Worm (Caenorhabditis elegans) whole organism, L1 larva: ENCODE data around the gene parn-2.

Experiments used
- C04F5.9 ChIP-seq: sonication (generic microtip); optimal IDR thresholded peaks from 2 replicates; lab custom pipeline; 2016; ENCODE audit warnings: missing genetic modification characterization, missing compliant biosample characterization
- C16A3.4 ChIP-seq: fragments of 150-350 bp; optimal IDR thresholded peaks from 2 replicates; lab custom pipeline; 2014; ENCODE audit warnings: missing biosample characterization, missing genetic modification characterization
- F16B12.6 ChIP-seq: fragments of 150-350 bp; optimal IDR thresholded peaks from 2 replicates; lab custom pipeline; 2014; ENCODE audit warnings: missing biosample characterization, missing genetic modification characterization
- alr-1 ChIP-seq: fragments of 200-800 bp; sonication (Bioruptor generic); optimal IDR thresholded peaks from 2 replicates; lab custom pipeline; 2018; ENCODE audit warnings: borderline replicate concordance, mild to moderate bottlenecking, missing genetic modification characterization, missing compliant biosample characterization
- aly-2 ChIP-seq: fragments of 150-350 bp; optimal IDR thresholded peaks from 2 replicates; lab custom pipeline; 2014; ENCODE audit warnings: missing biosample characterization, missing genetic modification characterization
- ama-1 ChIP-seq: fragments of 150-350 bp; optimal IDR thresholded peaks from 2 replicates; lab custom pipeline; 2014
- ceh-63 ChIP-seq: fragments of 200-800 bp; sonication (Bioruptor generic); optimal IDR thresholded peaks from 2 replicates; lab custom pipeline; 2018; ENCODE audit warnings: mild to moderate bottlenecking, missing genetic modification characterization, missing compliant biosample characterization
- ceh-88 ChIP-seq: fragments of 200-800 bp; sonication (Bioruptor generic); IDR thresholded peaks from 2 replicates; pipeline ENCODE4 v1.3.6; 2022; ENCODE audit warnings: missing genetic modification characterization, missing compliant biosample characterization
- dpl-1 ChIP-seq, 3 experiments: fragments of 150-350 bp in 2 of 3; sonication (generic microtip) in 1 of 3; optimal IDR thresholded peaks; 2 replicates each; lab custom pipeline; 2014 to 2017; ENCODE audit warnings: missing biosample characterization in 3 of 3, missing genetic modification characterization in 3 of 3, missing genetic modification reagents in 3 of 3
- dsc-1 ChIP-seq: sonication (generic microtip); optimal IDR thresholded peaks from 2 replicates; lab custom pipeline; 2016; ENCODE audit warnings: mild to moderate bottlenecking, missing genetic modification characterization, missing compliant biosample characterization
- efl-1 ChIP-seq, 4 experiments: fragments of 150-350 bp; optimal IDR thresholded peaks in 3 of 4; peaks in 1 of 4; 1 replicate in 1 of 4; 2 replicates in 3 of 4; lab custom pipeline; 2014; ENCODE audit warnings: missing biosample characterization in 2 of 4, missing genetic modification characterization in 2 of 4, missing genetic modification reagents in 2 of 4
- fkh-10 ChIP-seq: sonication (generic microtip); optimal IDR thresholded peaks from 2 replicates; lab custom pipeline; 2017; ENCODE audit warnings: missing biosample characterization, missing genetic modification reagents, missing genetic modification characterization
- fkh-8 ChIP-seq: sonication (generic microtip); optimal IDR thresholded peaks from 2 replicates; lab custom pipeline; 2016; ENCODE audit warnings: mild to moderate bottlenecking, missing genetic modification characterization, missing compliant biosample characterization
- hpl-2 ChIP-seq: fragments of 150-350 bp; optimal IDR thresholded peaks from 2 replicates; lab custom pipeline; 2014; ENCODE audit warnings: missing biosample characterization, missing genetic modification reagents, missing genetic modification characterization
- isw-1 ChIP-seq: fragments of 200-800 bp; sonication (Bioruptor generic); IDR thresholded peaks from 2 replicates; pipeline ENCODE4 v1.3.6; 2022; ENCODE audit warnings: missing genetic modification characterization, missing compliant biosample characterization
- jun-1 ChIP-seq: fragments of 150-350 bp; optimal IDR thresholded peaks from 2 replicates; lab custom pipeline; 2014; ENCODE audit warnings: missing biosample characterization, missing genetic modification reagents, missing genetic modification characterization
- lin-13 ChIP-seq: fragments of 150-350 bp; optimal IDR thresholded peaks from 2 replicates; lab custom pipeline; 2014; ENCODE audit warnings: missing biosample characterization, missing genetic modification reagents, missing genetic modification characterization
- lin-35 ChIP-seq, 2 experiments: fragments of 150-350 bp; optimal IDR thresholded peaks; 2 replicates each; lab custom pipeline; 2014; ENCODE audit warnings: missing biosample characterization in 2 of 2, missing genetic modification characterization in 2 of 2, missing genetic modification reagents in 2 of 2
- lin-39 ChIP-seq: fragments of 150-350 bp; optimal IDR thresholded peaks from 2 replicates; lab custom pipeline; 2014; ENCODE audit warnings: missing biosample characterization, missing genetic modification reagents, missing genetic modification characterization
- lsy-2 ChIP-seq, 2 experiments: fragments of 150-350 bp; optimal IDR thresholded peaks; 2 replicates each; lab custom pipeline; 2014; ENCODE audit warnings: missing biosample characterization in 2 of 2, missing genetic modification characterization in 2 of 2
- mab-9 ChIP-seq: fragments of 200-800 bp; sonication (Bioruptor generic); IDR thresholded peaks from 2 replicates; pipeline ENCODE4 v1.3.6; 2022; ENCODE audit warnings: missing genetic modification reagents, missing genetic modification characterization, missing compliant biosample characterization
- nhr-12 ChIP-seq: sonication (generic microtip); optimal IDR thresholded peaks from 2 replicates; lab custom pipeline; 2017; ENCODE audit warnings: missing biosample characterization, missing genetic modification characterization
- nhr-47 ChIP-seq: sonication (generic microtip); optimal IDR thresholded peaks from 2 replicates; lab custom pipeline; 2016; ENCODE audit warnings: mild to moderate bottlenecking, missing genetic modification characterization, moderate library complexity, missing compliant biosample characterization
- nhr-71 ChIP-seq: sonication (generic microtip); optimal IDR thresholded peaks from 2 replicates; lab custom pipeline; 2016; ENCODE audit warnings: mild to moderate bottlenecking, missing genetic modification characterization, moderate library complexity, missing compliant biosample characterization
- nhr-85 ChIP-seq: sonication (generic microtip); peaks from one replicate; lab custom pipeline; 2016; ENCODE audit warnings: missing genetic modification characterization, inconsistent platforms, missing compliant biosample characterization
- pag-3 ChIP-seq: sonication (generic microtip); optimal IDR thresholded peaks from 2 replicates; lab custom pipeline; 2017; ENCODE audit warnings: missing genetic modification characterization, mild to moderate bottlenecking, missing compliant biosample characterization, antibody characterized with exemption, borderline replicate concordance; ENCODE audit not compliant: insufficient read depth
- rnt-1 ChIP-seq: sonication (generic microtip); optimal IDR thresholded peaks from 2 replicates; lab custom pipeline; 2016; ENCODE audit warnings: mild to moderate bottlenecking, missing genetic modification characterization, moderate library complexity, missing compliant biosample characterization
- tlp-1 ChIP-seq: fragments of 150-350 bp; optimal IDR thresholded peaks from 2 replicates; lab custom pipeline; 2014; ENCODE audit warnings: missing biosample characterization, missing genetic modification characterization
- unc-130 ChIP-seq: fragments of 150-350 bp; optimal IDR thresholded peaks from 2 replicates; lab custom pipeline; 2017; ENCODE audit warnings: missing biosample characterization, missing genetic modification characterization, inconsistent platforms
- unc-86 ChIP-seq: sonication (generic microtip); optimal IDR thresholded peaks from 2 replicates; lab custom pipeline; 2016; ENCODE audit warnings: missing genetic modification characterization, missing compliant biosample characterization
- vab-15 ChIP-seq: sonication (generic microtip); optimal IDR thresholded peaks from 2 replicates; lab custom pipeline; 2017; ENCODE audit warnings: missing genotype, mild to moderate bottlenecking, missing genetic modification characterization, missing compliant biosample characterization
- zip-4 ChIP-seq: fragments of 200-800 bp; sonication (Bioruptor generic); optimal IDR thresholded peaks from 2 replicates; lab custom pipeline; 2018; ENCODE audit warnings: mild to moderate bottlenecking, missing genetic modification characterization, moderate library complexity, missing compliant biosample characterization

The parn-2 gene

DNA sequence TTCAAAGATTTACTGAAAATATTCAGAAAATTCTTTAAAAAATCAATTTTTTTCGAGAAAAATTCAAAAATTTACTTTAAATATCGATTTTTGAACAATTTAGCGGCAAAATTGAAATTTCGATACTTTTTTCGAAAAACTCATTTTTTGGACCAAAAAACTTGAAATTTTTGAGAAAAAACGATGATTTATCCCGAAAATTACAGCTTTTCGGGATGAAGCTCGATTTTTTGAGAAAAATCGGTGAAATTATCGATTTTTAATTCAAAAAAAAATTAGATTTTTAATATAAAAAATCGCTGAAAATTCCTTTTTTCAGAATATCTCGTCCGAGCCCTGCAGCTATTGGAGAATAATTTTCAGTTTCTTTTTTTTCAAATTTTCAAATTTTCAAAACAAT is 47.7 kb downstream of the parn-2 start:
- TF ChIP-seq F16B12.6 (no peak), nhr-47 (tag; lab: Kevin White, UChicago) (peak; percentile 5), ceh-63 (GFP tag; lab: Kevin White, UChicago) (no peak), lsy-2 (tag; optimal IDR thresholded peaks at IDR 0.05; lab: Kevin White, UChicago) (no peak), nhr-85 (tag; lab: Kevin White, UChicago) (peak; percentile 73), C16A3.4 (tag; lab: Kevin White, UChicago) (no peak), lin-39 (tag; lab: Kevin White, UChicago) (no peak), jun-1 (tag; lab: Kevin White, UChicago) (no peak), pag-3 (no peak), ama-1 (lab: Kevin White, UChicago) (no peak), nhr-71 (peak; percentile 26), lin-35 (GFP tag; optimal IDR thresholded peaks at IDR 0.05; lab: Kevin White, UChicago) (no peak), tlp-1 (no peak), dsc-1 (tag; lab: Kevin White, UChicago) (no peak), efl-1 (optimal IDR thresholded peaks at IDR 0.05; lab: Kevin White, UChicago) (no peak), efl-1 (GFP tag; optimal IDR thresholded peaks at IDR 0.05 in 1 of 2; lab: Kevin White, UChicago) (peak in 1 of 2 experiments; percentile 25), nhr-12 (tag; lab: Kevin White, UChicago) (no peak), mab-9 (GFP tag; lab: Robert Waterston, UW) (no peak)

DNA sequence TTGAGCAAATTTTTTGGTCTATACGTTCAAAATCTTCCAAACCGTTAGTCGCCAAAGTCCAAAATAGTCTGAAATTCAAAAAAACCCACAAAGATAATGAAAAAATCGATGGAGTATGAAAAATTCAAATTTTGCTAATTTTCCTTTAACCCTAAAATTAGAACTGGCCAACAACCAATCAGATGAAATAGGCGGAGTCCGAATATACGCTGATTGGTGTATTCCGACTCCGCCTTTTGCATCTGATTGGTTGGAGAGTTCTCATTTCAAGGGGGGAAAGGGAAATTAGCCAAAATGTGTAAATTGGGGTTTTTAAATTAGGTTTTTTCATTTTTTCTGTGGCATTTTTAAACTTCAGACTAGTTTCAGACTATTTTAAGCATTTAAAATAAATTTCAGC is 51.8 kb downstream of the parn-2 start:
- no peak for TF ChIP-seq aly-2 (tag; lab: Kevin White, UChicago)
- TF ChIP-seq zip-4 (GFP tag; lab: Kevin White, UChicago) = no peak

DNA sequence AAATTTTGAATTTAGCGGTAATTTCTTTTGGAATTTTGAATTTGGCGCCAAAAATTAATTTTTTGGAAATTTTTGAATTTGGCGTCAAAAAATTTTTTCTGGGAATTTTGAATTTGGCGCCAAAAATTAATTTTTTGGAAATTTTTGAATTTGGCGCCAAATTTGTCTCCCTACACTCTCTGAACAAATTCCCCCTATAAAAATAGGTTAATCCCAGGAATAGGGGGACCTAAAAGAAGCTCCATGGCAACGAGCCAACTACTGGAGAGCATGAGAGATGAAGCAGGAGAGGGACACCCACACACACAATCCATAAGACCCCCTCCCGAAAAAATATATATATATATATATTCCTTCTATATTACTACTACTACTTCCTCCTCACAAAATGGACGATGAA is 53.5 kb downstream of the parn-2 start, which contains the start of gene aqp-12:
Gene aqp-12, plus strand, starts transcription at position 301 of the 400 bp plus-strand sequence.
- TF ChIP-seq fkh-10 (GFP tag; lab: Kevin White, UChicago) (no peak), pag-3 (no peak), F16B12.6 (no peak), ceh-88 (GFP tag; lab: Robert Waterston, UW) (no peak), efl-1 (optimal IDR thresholded peaks at IDR 0.05; lab: Kevin White, UChicago) (no peak), efl-1 (GFP tag; optimal IDR thresholded peaks at IDR 0.05 in 1 of 2; lab: Kevin White, UChicago) (peak in 1 of 2 experiments; percentile 19), hpl-2 (GFP tag; lab: Kevin White, UChicago) (no peak), fkh-8 (tag; lab: Kevin White, UChicago) (peak; percentile 52), nhr-12 (tag; lab: Kevin White, UChicago) (no peak), vab-15 (tag; lab: Kevin White, UChicago) (no peak), C16A3.4 (tag; lab: Kevin White, UChicago) (no peak), unc-86 (no peak)

DNA sequence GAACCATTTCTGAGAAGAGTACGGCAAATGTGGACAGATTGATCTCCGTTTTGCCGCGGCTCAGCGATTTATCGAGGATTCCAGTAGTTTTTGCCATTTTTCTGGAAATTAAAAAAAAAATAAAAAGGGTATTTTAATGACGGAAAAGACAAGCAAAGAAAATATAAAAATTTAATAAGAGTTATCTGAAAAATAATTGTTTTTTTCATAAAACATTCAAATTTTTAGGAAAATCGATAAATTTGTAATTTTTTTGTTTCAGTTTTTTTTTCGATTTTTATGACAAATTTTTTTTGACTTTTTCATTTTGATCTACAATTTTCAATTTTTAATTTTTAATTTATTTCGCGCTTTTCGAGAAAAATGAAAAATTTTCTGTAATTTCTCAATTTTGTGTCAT is 54.1 kb downstream of the parn-2 start, which contains the start of gene trpp-5:
Gene trpp-5, minus strand, starts transcription at position 101 of the 400 bp plus-strand sequence.
- TF ChIP-seq nhr-71 (no peak), dpl-1 (GFP tag; optimal IDR thresholded peaks at IDR 0.05; lab: Kevin White, UChicago) (no peak), alr-1 (tag; lab: Kevin White, UChicago) (no peak), C04F5.9 (tag; lab: Kevin White, UChicago) (no peak), isw-1 (GFP tag; lab: Robert Waterston, UW) (no peak), lin-35 (GFP tag; optimal IDR thresholded peaks at IDR 0.05; lab: Kevin White, UChicago) (no peak), rnt-1 (tag; lab: Kevin White, UChicago) (no peak), zip-4 (GFP tag; lab: Kevin White, UChicago) (no peak), nhr-47 (tag; lab: Kevin White, UChicago) (no peak), lin-13 (GFP tag; lab: Kevin White, UChicago) (no peak), lin-39 (tag; lab: Kevin White, UChicago) (no peak), unc-130 (tag; lab: Kevin White, UChicago) (no peak)
